Fruit fly (Drosophila melanogaster): ENCODE results near the gene CRAT.

CRAT gene

dm6 chr3R:6375944-6376343 lies at the start of gene CRAT:
Gene CRAT, minus strand, starts transcription at chr3R:6376044.
- TF ChIP-seq dac (GFP tag; optimal IDR thresholded peaks at IDR 0.05) (no peak), CG11294 (GFP tag; IDR thresholded peaks at IDR 0.05) (no peak), svp (GFP tag) (no peak), Hr38 (GFP tag; optimal IDR thresholded peaks at IDR 0.05) (no peak), CG6808 (GFP tag; optimal IDR thresholded peaks at IDR 0.05) (no peak), Blimp-1 (GFP tag; optimal IDR thresholded peaks at IDR 0.05) (no peak), pdm3 (GFP tag; optimal IDR thresholded peaks at IDR 0.05) (no peak), Ets21C (GFP tag; optimal IDR thresholded peaks at IDR 0.05) (no peak), Gug (GFP tag; IDR thresholded peaks at IDR 0.05) (no peak), CG7368 (GFP tag; optimal IDR thresholded peaks at IDR 0.05) (no peak), CG10631 (GFP tag; optimal IDR thresholded peaks at IDR 0.05) (no peak), Ets96B (tag; optimal IDR thresholded peaks at IDR 0.05) (no peak), Sox102F (GFP tag; optimal IDR thresholded peaks at IDR 0.05) (no peak), fd85E (GFP tag; optimal IDR thresholded peaks at IDR 0.05) (no peak), fkh (GFP tag; optimal IDR thresholded peaks at IDR 0.05) (no peak), CG32006 (GFP tag; optimal IDR thresholded peaks at IDR 0.05) (no peak), Hr4 (GFP tag; optimal IDR thresholded peaks at IDR 0.05) (no peak), CG3919 (GFP tag; optimal IDR thresholded peaks at IDR 0.05) (no peak), CG3032 (tag; optimal IDR thresholded peaks at IDR 0.05) (no peak), CG8119 (GFP tag; IDR thresholded peaks at IDR 0.05) (no peak)

DNA sequence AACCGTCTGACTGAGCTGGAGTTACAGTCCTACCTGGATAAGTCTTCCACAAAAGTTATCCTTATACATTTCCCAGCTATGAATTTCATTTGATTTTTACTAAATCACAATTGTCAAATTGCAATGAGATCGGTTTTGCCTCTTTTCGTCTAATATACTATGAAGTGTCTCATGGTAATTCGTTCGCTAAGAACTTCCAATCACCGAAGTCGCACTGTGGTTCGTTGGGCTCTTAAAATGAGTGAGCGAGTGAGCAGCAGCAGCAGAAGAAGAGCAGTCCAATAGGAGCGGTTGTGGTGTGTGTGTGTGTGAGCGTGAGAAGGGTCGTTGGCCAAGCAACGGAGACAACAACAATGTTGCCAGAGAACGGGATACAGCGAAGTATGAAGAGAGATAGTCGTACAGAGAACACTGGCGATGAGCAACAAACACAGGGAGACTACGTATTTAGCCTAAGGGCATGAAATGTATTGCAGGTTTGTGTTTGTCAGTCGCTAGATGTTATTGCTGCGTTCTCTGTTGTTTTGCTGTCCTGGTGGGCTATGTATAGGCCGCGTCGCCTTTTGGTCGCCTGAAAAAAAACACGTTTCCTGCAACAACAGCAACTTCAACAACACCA lies 48.2 kb upstream of the CRAT start:
- peak; percentile 97 for TF ChIP-seq net (GFP tag; optimal IDR thresholded peaks at IDR 0.05)
- TF ChIP-seq dac (GFP tag; optimal IDR thresholded peaks at IDR 0.05), result peak; percentile 72
- TF ChIP-seq CG10669 (GFP tag; optimal IDR thresholded peaks at IDR 0.05), result peak; percentile 97
- TF ChIP-seq Hr39 (GFP tag; optimal IDR thresholded peaks at IDR 0.05), result peak; percentile 98
- TF ChIP-seq dsx (GFP tag; optimal IDR thresholded peaks at IDR 0.05; ENCODE audit: poor library complexity, severe bottlenecking), result peak; percentile 100
- peak; percentile 94 for TF ChIP-seq CG16779 (tag; optimal IDR thresholded peaks at IDR 0.05)
- peak; percentile 99 for TF ChIP-seq Eip75B (GFP tag; optimal IDR thresholded peaks at IDR 0.05)
- TF ChIP-seq CG9139 (GFP tag; optimal IDR thresholded peaks at IDR 0.05), result peak; percentile 90
- peak; percentile 42 for TF ChIP-seq Hr38 (GFP tag; optimal IDR thresholded peaks at IDR 0.05)
- peak; percentile 97 for TF ChIP-seq CG1621 (tag; optimal IDR thresholded peaks at IDR 0.05)
- peak; percentile 97 for TF ChIP-seq achi (GFP tag; optimal IDR thresholded peaks at IDR 0.05)
- peak; percentile 97 for TF ChIP-seq vri (GFP tag; optimal IDR thresholded peaks at IDR 0.05)
- TF ChIP-seq OdsH (GFP tag; optimal IDR thresholded peaks at IDR 0.05), result peak; percentile 98
- peak; percentile 99 for TF ChIP-seq svp (GFP tag)
- TF ChIP-seq CG11902 (GFP tag; optimal IDR thresholded peaks at IDR 0.05), result peak; percentile 98
- peak; percentile 92 for TF ChIP-seq eg (GFP tag; IDR thresholded peaks at IDR 0.05)
- peak; percentile 97 for TF ChIP-seq CG8319 (GFP tag; optimal IDR thresholded peaks at IDR 0.05)
- peak; percentile 96 for TF ChIP-seq Ets96B (tag; optimal IDR thresholded peaks at IDR 0.05)
- peak; percentile 98 for TF ChIP-seq pdm3 (GFP tag; optimal IDR thresholded peaks at IDR 0.05)
- TF ChIP-seq topi (GFP tag; optimal IDR thresholded peaks at IDR 0.05), result peak; percentile 98
- peak; percentile 94 for TF ChIP-seq CG32006 (GFP tag; optimal IDR thresholded peaks at IDR 0.05)
- TF ChIP-seq Sox15 (GFP tag; optimal IDR thresholded peaks at IDR 0.05), result peak; percentile 96
- TF ChIP-seq CG11294 (GFP tag; IDR thresholded peaks at IDR 0.05), result peak; percentile 76
- TF ChIP-seq CG15336 (GFP tag; IDR thresholded peaks at IDR 0.05), result peak; percentile 92
- peak; percentile 91 to 95 for TF ChIP-seq salr (GFP tag; optimal IDR thresholded peaks at IDR 0.05)
- TF ChIP-seq Smox (GFP tag; optimal IDR thresholded peaks at IDR 0.05), result peak; percentile 98
- peak; percentile 88 for TF ChIP-seq Lpt (GFP tag; optimal IDR thresholded peaks at IDR 0.05)
- peak; percentile 96 for TF ChIP-seq fd59A (GFP tag; optimal IDR thresholded peaks at IDR 0.05)
- peak; percentile 86 for TF ChIP-seq Blimp-1 (GFP tag; optimal IDR thresholded peaks at IDR 0.05)
- TF ChIP-seq CG6854 (GFP tag; optimal IDR thresholded peaks at IDR 0.05), result peak; percentile 97
- peak; percentile 94 for TF ChIP-seq Hr4 (GFP tag; optimal IDR thresholded peaks at IDR 0.05)
- TF ChIP-seq CG8632 (GFP tag; optimal IDR thresholded peaks at IDR 0.05), result peak; percentile 96
- peak; percentile 98 for TF ChIP-seq Sox102F (GFP tag; optimal IDR thresholded peaks at IDR 0.05)
- peak; percentile 89 for TF ChIP-seq Gug (GFP tag; IDR thresholded peaks at IDR 0.05)
- peak; percentile 93 for TF ChIP-seq CG6808 (GFP tag; optimal IDR thresholded peaks at IDR 0.05)
- peak; percentile 97 for TF ChIP-seq CG7368 (GFP tag; optimal IDR thresholded peaks at IDR 0.05)
- peak; percentile 91 for TF ChIP-seq Eip93F (GFP tag; optimal IDR thresholded peaks at IDR 0.05)
- TF ChIP-seq CG3919 (GFP tag; optimal IDR thresholded peaks at IDR 0.05), result peak; percentile 99
- TF ChIP-seq CG10631 (GFP tag; optimal IDR thresholded peaks at IDR 0.05), result peak; percentile 98
- peak; percentile 95 for TF ChIP-seq CG3032 (tag; optimal IDR thresholded peaks at IDR 0.05)
- peak; percentile 99 for TF ChIP-seq Met (GFP tag; optimal IDR thresholded peaks at IDR 0.05)
- peak; percentile 92 to 95 for TF ChIP-seq ss (GFP tag; optimal IDR thresholded peaks at IDR 0.05)

Data from whole organism, prepupa.